Worm (Caenorhabditis elegans) whole organism, mixed stage, embryonic: ENCODE results near the gene T13C5.10.
A peak's percentile ranks its signal among the peaks of the same experiment; 100 is the strongest.

ENCODE experiments used
- M03D4.4 ChIP-seq: sonication (generic microtip); optimal IDR thresholded peaks from 2 replicates; lab custom pipeline; 2017; ENCODE audit warnings: mild to moderate bottlenecking, missing genetic modification characterization, missing compliant biosample characterization
- bed-3 ChIP-seq: fragments of 200-800 bp; sonication (Bioruptor generic); optimal IDR thresholded peaks from 3 replicates; lab custom pipeline; 2018; ENCODE audit warnings: mild to moderate bottlenecking, missing genetic modification characterization, moderate library complexity, missing compliant biosample characterization
- blmp-1 ChIP-seq: fragments of 150-350 bp; optimal IDR thresholded peaks from 2 replicates; lab custom pipeline; 2014; ENCODE audit warnings: missing biosample characterization, missing genetic modification characterization
- ceh-39 ChIP-seq: fragments of 150-350 bp; optimal IDR thresholded peaks from 2 replicates; lab custom pipeline; 2014; ENCODE audit warnings: missing biosample characterization, missing genetic modification characterization
- ceh-43 ChIP-seq: fragments of 200-800 bp; sonication (Bioruptor generic); optimal IDR thresholded peaks from 2 replicates; lab custom pipeline; 2018; ENCODE audit warnings: mild to moderate bottlenecking, missing genetic modification characterization, moderate library complexity, missing compliant biosample characterization
- ceh-83 ChIP-seq: fragments of 200-800 bp; sonication (Bioruptor generic); optimal IDR thresholded peaks from 2 replicates; lab custom pipeline; 2018; ENCODE audit warnings: mild to moderate bottlenecking, missing genetic modification characterization, missing compliant biosample characterization
- ces-1 ChIP-seq: fragments of 150-350 bp; optimal IDR thresholded peaks from 2 replicates; lab custom pipeline; 2014; ENCODE audit warnings: missing biosample characterization, missing genetic modification reagents, missing genetic modification characterization
- cnd-1 ChIP-seq: fragments of 200-800 bp; sonication (Bioruptor generic); optimal IDR thresholded peaks from 2 replicates; lab custom pipeline; 2018; ENCODE audit warnings: mild to moderate bottlenecking, missing genetic modification characterization, missing compliant biosample characterization
- drap-1 ChIP-seq: fragments of 200-800 bp; sonication (Bioruptor generic); optimal IDR thresholded peaks from 3 replicates; lab custom pipeline; 2018; ENCODE audit warnings: mild to moderate bottlenecking, missing genetic modification characterization, missing compliant biosample characterization
- elt-1 ChIP-seq: sonication (generic microtip); optimal IDR thresholded peaks from 2 replicates; lab custom pipeline; 2017; ENCODE audit warnings: missing genetic modification characterization, mild to moderate bottlenecking, missing compliant biosample characterization, antibody characterized with exemption, moderate library complexity, borderline replicate concordance; ENCODE audit not compliant: insufficient read depth
- elt-3 ChIP-seq: fragments of 150-350 bp; optimal IDR thresholded peaks from 2 replicates; lab custom pipeline; 2014; ENCODE audit warnings: missing biosample characterization, missing genetic modification characterization
- flh-1 ChIP-seq: fragments of 200-800 bp; sonication (Bioruptor generic); optimal IDR thresholded peaks from 2 replicates; lab custom pipeline; 2018; ENCODE audit warnings: mild to moderate bottlenecking, missing genetic modification characterization, moderate library complexity, missing compliant biosample characterization
- ham-2 ChIP-seq: fragments of 200-800 bp; sonication (Bioruptor generic); optimal IDR thresholded peaks from 2 replicates; lab custom pipeline; 2018; ENCODE audit warnings: mild to moderate bottlenecking, missing genetic modification characterization, missing compliant biosample characterization
- hlh-1 ChIP-seq: fragments of 150-350 bp; optimal IDR thresholded peaks from 2 replicates; lab custom pipeline; 2014; ENCODE audit warnings: missing biosample characterization, missing genetic modification reagents, missing genetic modification characterization
- lin-13 ChIP-seq: fragments of 150-350 bp; optimal IDR thresholded peaks from 2 replicates; lab custom pipeline; 2014; ENCODE audit warnings: missing biosample characterization, missing genetic modification characterization
- lin-32 ChIP-seq: fragments of 200-800 bp; sonication (Bioruptor generic); optimal IDR thresholded peaks from 2 replicates; lab custom pipeline; 2018; ENCODE audit warnings: mild to moderate bottlenecking, missing genetic modification characterization, missing compliant biosample characterization
- lsy-2 ChIP-seq: fragments of 150-350 bp; optimal IDR thresholded peaks from 2 replicates; lab custom pipeline; 2014; ENCODE audit warnings: missing biosample characterization, missing genetic modification characterization
- mab-5 ChIP-seq: fragments of 150-350 bp; optimal IDR thresholded peaks from 2 replicates; lab custom pipeline; 2014; ENCODE audit warnings: missing biosample characterization, missing genetic modification characterization
- mep-1 ChIP-seq: fragments of 150-350 bp; optimal IDR thresholded peaks from 2 replicates; lab custom pipeline; 2017; ENCODE audit warnings: missing biosample characterization, missing genetic modification reagents, missing genetic modification characterization, inconsistent platforms
- mls-2 ChIP-seq: sonication (generic microtip); optimal IDR thresholded peaks from 2 replicates; lab custom pipeline; 2016; ENCODE audit warnings: mild to moderate bottlenecking, missing genetic modification characterization, moderate library complexity, missing compliant biosample characterization
- nhr-12 ChIP-seq: fragments of 150-350 bp; optimal IDR thresholded peaks from 2 replicates; lab custom pipeline; 2014; ENCODE audit warnings: missing biosample characterization, missing genetic modification characterization
- nhr-2 ChIP-seq: fragments of 150-350 bp; optimal IDR thresholded peaks from 2 replicates; lab custom pipeline; 2014; ENCODE audit warnings: missing biosample characterization, missing genetic modification characterization
- nhr-237 ChIP-seq: fragments of 150-350 bp; optimal IDR thresholded peaks from 2 replicates; lab custom pipeline; 2014; ENCODE audit warnings: missing biosample characterization, missing genetic modification characterization
- nhr-28 ChIP-seq: fragments of 150-350 bp; optimal IDR thresholded peaks from 2 replicates; lab custom pipeline; 2014; ENCODE audit warnings: missing biosample characterization, missing genetic modification characterization
- nhr-76 ChIP-seq: sonication (generic microtip); optimal IDR thresholded peaks from 2 replicates; lab custom pipeline; 2017; ENCODE audit warnings: missing biosample characterization, missing genetic modification characterization
- pha-4 ChIP-seq: fragments of 150-350 bp; optimal IDR thresholded peaks from 2 replicates; lab custom pipeline; 2018; ENCODE audit warnings: missing biosample characterization, missing genetic modification reagents, missing genetic modification characterization
- sem-2 ChIP-seq: fragments of 200-800 bp; sonication (Bioruptor generic); optimal IDR thresholded peaks from 2 replicates; lab custom pipeline; 2018; ENCODE audit warnings: mild to moderate bottlenecking, missing genetic modification characterization, missing compliant biosample characterization
- snpc-4 ChIP-seq: fragments of 150-350 bp; optimal IDR thresholded peaks from 2 replicates; lab custom pipeline; 2014; ENCODE audit warnings: missing biosample characterization, missing genetic modification characterization
- sptf-1 ChIP-seq: sonication (generic microtip); optimal IDR thresholded peaks from 2 replicates; lab custom pipeline; 2017; ENCODE audit warnings: mild to moderate bottlenecking, missing genetic modification characterization, moderate library complexity, missing compliant biosample characterization
- tbx-8 ChIP-seq: fragments of 200-800 bp; sonication (Bioruptor generic); optimal IDR thresholded peaks from 2 replicates; lab custom pipeline; 2018; ENCODE audit warnings: mild to moderate bottlenecking, missing genetic modification characterization, moderate library complexity, missing compliant biosample characterization
- unc-120 ChIP-seq: sonication (generic microtip); optimal IDR thresholded peaks from 2 replicates; lab custom pipeline; 2017; ENCODE audit warnings: missing genetic modification characterization, missing compliant biosample characterization; ENCODE audit not compliant: poor library complexity, severe bottlenecking
- unc-39 ChIP-seq: fragments of 150-350 bp; optimal IDR thresholded peaks from 2 replicates; lab custom pipeline; 2014; ENCODE audit warnings: missing biosample characterization, missing genetic modification characterization
- unc-62 ChIP-seq: fragments of 150-350 bp; optimal IDR thresholded peaks from 2 replicates; lab custom pipeline; 2014; ENCODE audit warnings: missing biosample characterization, missing genetic modification reagents, missing genetic modification characterization
- zip-8 ChIP-seq: fragments of 150-350 bp; optimal IDR thresholded peaks from 2 replicates; lab custom pipeline; 2014; ENCODE audit warnings: missing biosample characterization, missing genetic modification characterization
- ztf-11 ChIP-seq: fragments of 150-350 bp; optimal IDR thresholded peaks from 2 replicates; lab custom pipeline; 2014; ENCODE audit warnings: missing biosample characterization, missing genetic modification characterization

The T13C5.10 gene

DNA sequence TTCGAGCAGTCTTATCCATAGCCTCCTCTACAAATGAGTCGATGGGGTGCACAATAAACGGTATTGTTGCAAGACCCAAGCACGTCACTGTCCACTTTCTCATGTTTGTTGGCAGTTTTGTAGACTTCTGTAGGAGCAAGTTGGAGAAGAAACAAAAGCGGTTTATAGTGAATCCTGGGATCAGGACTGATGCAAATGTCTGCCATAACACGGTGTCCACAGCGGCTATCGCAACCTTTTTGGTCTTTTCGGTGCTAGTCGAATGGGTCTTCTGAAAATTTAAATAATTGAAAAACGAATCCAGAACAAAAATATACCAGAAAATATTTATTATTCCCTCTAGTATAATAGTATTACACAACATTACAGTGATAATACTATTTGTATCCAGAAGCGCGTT, 17.4 kb downstream of the T13C5.10 start:
- TF ChIP-seq M03D4.4 (tag; lab: Kevin White, UChicago) (no peak), sptf-1 (tag; lab: Kevin White, UChicago) (no peak), unc-39 (no peak), ham-2 (GFP tag; lab: Kevin White, UChicago) (no peak), ceh-83 (GFP tag; lab: Kevin White, UChicago) (no peak), lin-13 (tag; lab: Kevin White, UChicago) (no peak), blmp-1 (tag; lab: Kevin White, UChicago) (no peak)

DNA sequence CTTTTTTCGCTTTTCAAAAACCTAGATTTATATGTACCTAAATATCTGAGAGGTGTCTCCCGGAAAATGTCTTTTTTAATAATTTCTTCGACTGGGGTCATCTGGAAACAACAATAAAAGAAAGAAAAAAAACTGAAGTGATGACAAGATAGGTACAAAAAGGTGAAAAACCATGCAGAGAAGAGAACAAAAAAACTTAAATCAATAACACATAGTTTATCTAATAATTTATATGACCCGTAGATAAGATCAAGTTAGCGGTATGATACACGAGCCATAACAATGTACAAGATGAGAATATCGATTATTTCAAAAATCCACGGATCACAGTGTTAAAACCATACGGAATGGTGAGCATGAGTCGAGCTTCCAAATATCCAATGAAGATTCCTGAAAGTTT, 18.4 kb downstream of the T13C5.10 start, which contains the start of gene mtp-18:
TSS of gene mtp-18 (minus strand) at position 101 of the 400 bp plus-strand sequence.
- TF ChIP-seq mab-5 (tag; lab: Kevin White, UChicago): no peak
- TF ChIP-seq tbx-8 (GFP tag; lab: Kevin White, UChicago): no peak
- TF ChIP-seq ceh-83 (GFP tag; lab: Kevin White, UChicago): no peak
- no peak for TF ChIP-seq unc-39

DNA sequence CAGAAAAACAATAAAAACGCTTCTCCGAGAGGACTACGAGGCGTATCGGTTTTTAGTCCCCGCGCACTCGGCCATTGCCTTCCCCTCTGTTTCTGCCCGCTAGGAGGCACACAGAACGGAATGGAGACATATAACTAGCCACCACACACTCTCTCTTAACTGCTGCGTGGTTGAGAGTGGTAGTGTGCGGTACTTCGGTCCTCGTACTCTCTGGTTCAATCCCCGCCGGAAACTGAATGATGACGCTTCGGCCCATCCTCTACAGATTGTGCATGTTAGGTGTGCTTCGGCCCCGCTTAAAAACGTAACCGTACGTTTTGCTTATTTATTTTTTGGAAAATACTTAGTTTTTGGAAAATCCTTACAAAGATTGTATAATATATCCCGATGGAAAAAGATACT, 19.7 kb downstream of the T13C5.10 start, which contains the start of gene T13C5.6:
TSS of gene T13C5.6 (minus strand) at position 1 of the 402 bp plus-strand sequence.
- no peak for TF ChIP-seq zip-8 (tag; lab: Kevin White, UChicago)
- peak; percentile 91 for TF ChIP-seq bed-3 (GFP tag; lab: Kevin White, UChicago)
- peak; percentile 97 for TF ChIP-seq M03D4.4 (tag; lab: Kevin White, UChicago)
- TF ChIP-seq ham-2 (GFP tag; lab: Kevin White, UChicago): peak; percentile 97
- peak; percentile 64 for TF ChIP-seq nhr-12 (tag; lab: Kevin White, UChicago)
- TF ChIP-seq unc-62: peak; percentile 84
- peak; percentile 26 for TF ChIP-seq mab-5 (tag; lab: Kevin White, UChicago)
- TF ChIP-seq snpc-4 (tag; lab: Kevin White, UChicago): no peak
- TF ChIP-seq lin-32: peak; percentile 96
- peak; percentile 94 for TF ChIP-seq mep-1 (tag; lab: Kevin White, UChicago)
- peak; percentile 75 for TF ChIP-seq nhr-28
- peak; percentile 71 for TF ChIP-seq nhr-76 (tag; lab: Kevin White, UChicago)
- peak; percentile 93 for TF ChIP-seq sem-2 (GFP tag; lab: Kevin White, UChicago)
- TF ChIP-seq ceh-43 (GFP tag; lab: Kevin White, UChicago): peak; percentile 95
- peak; percentile 76 for TF ChIP-seq nhr-237 (tag; lab: Kevin White, UChicago)
- peak; percentile 89 for TF ChIP-seq unc-39
- peak; percentile 72 for TF ChIP-seq lsy-2 (tag; lab: Kevin White, UChicago)
- TF ChIP-seq cnd-1 (tag; lab: Kevin White, UChicago): peak; percentile 98
- TF ChIP-seq drap-1 (GFP tag; lab: Kevin White, UChicago): peak; percentile 99
- TF ChIP-seq ceh-39 (tag; lab: Kevin White, UChicago): peak; percentile 62
- peak; percentile 78 for TF ChIP-seq hlh-1 (tag; lab: Kevin White, UChicago)
- peak; percentile 84 for TF ChIP-seq ces-1 (GFP tag; lab: Kevin White, UChicago)
- TF ChIP-seq nhr-2 (tag; lab: Kevin White, UChicago): peak; percentile 18
- peak; percentile 90 for TF ChIP-seq lin-13 (tag; lab: Kevin White, UChicago)
- TF ChIP-seq mls-2 (tag; lab: Kevin White, UChicago): peak; percentile 99
- peak; percentile 97 for TF ChIP-seq ceh-83 (GFP tag; lab: Kevin White, UChicago)
- peak; percentile 66 for TF ChIP-seq ztf-11 (tag; lab: Kevin White, UChicago)
- no peak for TF ChIP-seq blmp-1 (tag; lab: Kevin White, UChicago)
- peak; percentile 97 for TF ChIP-seq unc-120 (tag; lab: Kevin White, UChicago)
- TF ChIP-seq pha-4 (tag; lab: Kevin White, UChicago): peak; percentile 95
- peak; percentile 45 for TF ChIP-seq elt-3 (tag; lab: Kevin White, UChicago)
- TF ChIP-seq flh-1 (GFP tag; lab: Kevin White, UChicago): peak; percentile 89
- TF ChIP-seq tbx-8 (GFP tag; lab: Kevin White, UChicago): peak; percentile 97
- peak; percentile 98 for TF ChIP-seq sptf-1 (tag; lab: Kevin White, UChicago)
- TF ChIP-seq elt-1 (tag; lab: Kevin White, UChicago): peak; percentile 37
